Fruit fly (Drosophila melanogaster): ENCODE data around the gene byn.

byn gene

dm6 chr3L:11973690-11974089, 46.2 kb downstream of the byn start, which contains the start of gene CG42397:
Gene CG42397 (minus strand): TSS chr3L:11973790.
- TF ChIP-seq Eip75B (GFP tag; optimal IDR thresholded peaks at IDR 0.05): no peak
- no peak for TF ChIP-seq topi (GFP tag; optimal IDR thresholded peaks at IDR 0.05)
- TF ChIP-seq achi (GFP tag; optimal IDR thresholded peaks at IDR 0.05): no peak
- no peak for TF ChIP-seq CG1621 (tag; optimal IDR thresholded peaks at IDR 0.05)

dm6 chr3L:11974605-11975004, 47.1 kb downstream of the byn start, which contains the start of gene CG14125:
Gene CG14125 (plus strand): TSS chr3L:11974905.
- TF ChIP-seq Sox15 (GFP tag; optimal IDR thresholded peaks at IDR 0.05): no peak
- TF ChIP-seq Smox (GFP tag; optimal IDR thresholded peaks at IDR 0.05): no peak
- no peak for TF ChIP-seq dac (GFP tag; optimal IDR thresholded peaks at IDR 0.05)
- no peak for TF ChIP-seq CG9139 (GFP tag; optimal IDR thresholded peaks at IDR 0.05)

dm6 chr3L:11975811-11976210, 48.3 kb downstream of the byn start, which contains the start of gene CG43896:
Gene CG43896 (plus strand): TSS chr3L:11976111.
- no peak for TF ChIP-seq CG34406 (GFP tag; optimal IDR thresholded peaks at IDR 0.05)
- TF ChIP-seq CG15336 (GFP tag; IDR thresholded peaks at IDR 0.05): no peak
- TF ChIP-seq pdm3 (GFP tag; optimal IDR thresholded peaks at IDR 0.05): no peak

dm6 chr3L:11984606-11985005, 57.1 kb downstream of the byn start, which contains the start of gene CG6938:
Gene CG6938 (plus strand): TSS chr3L:11984906.
- TF ChIP-seq CG3919 (GFP tag; optimal IDR thresholded peaks at IDR 0.05) (no peak), Lpt (GFP tag; optimal IDR thresholded peaks at IDR 0.05) (no peak), CG9139 (GFP tag; optimal IDR thresholded peaks at IDR 0.05) (no peak), CG11902 (GFP tag; optimal IDR thresholded peaks at IDR 0.05) (no peak), fd85E (GFP tag; optimal IDR thresholded peaks at IDR 0.05) (no peak), svp (GFP tag) (no peak)
